Fruit fly (Drosophila melanogaster) whole organism, embryonic: ENCODE data around the gene Dlip1.

Experiments
- Adf1 ChIP-seq: fragments of 200-800 bp; sonication (Bioruptor generic); IDR thresholded peaks from 2 replicates; pipeline ENCODE4 v1.3.6; 2022; ENCODE audit warnings: missing biosample characterization, missing genetic modification characterization
- Antp ChIP-seq: fragments of 200-800 bp; sonication (Bioruptor generic); optimal IDR thresholded peaks from 3 replicates; lab custom pipeline; 2016; ENCODE audit warnings: missing biosample characterization, missing genetic modification characterization
- CG10565 ChIP-seq: fragments of 200-800 bp; sonication (Bioruptor generic); optimal IDR thresholded peaks from 3 replicates; lab custom pipeline; 2016; ENCODE audit warnings: missing biosample characterization, mild to moderate bottlenecking, missing genetic modification characterization
- CG10979 ChIP-seq: fragments of 200-800 bp; sonication (Bioruptor generic); optimal IDR thresholded peaks from 2 replicates; lab custom pipeline; 2018; ENCODE audit warnings: missing biosample characterization, mild to moderate bottlenecking, missing genetic modification characterization, moderate library complexity
- CG11504 ChIP-seq: fragments of 200-800 bp; sonication (Bioruptor generic); optimal IDR thresholded peaks from 3 replicates; lab custom pipeline; 2019; ENCODE audit warnings: missing biosample characterization, mild to moderate bottlenecking, missing genetic modification characterization, moderate library complexity
- CG12219 ChIP-seq: fragments of 200-800 bp; sonication (Bioruptor generic); optimal IDR thresholded peaks from 3 replicates; lab custom pipeline; 2018; ENCODE audit warnings: missing biosample characterization, mild to moderate bottlenecking, missing genetic modification characterization
- CG1233 ChIP-seq: fragments of 200-800 bp; sonication (Bioruptor generic); optimal IDR thresholded peaks from 4 replicates; lab custom pipeline; 2018; ENCODE audit warnings: missing biosample characterization, mild to moderate bottlenecking, missing genetic modification characterization
- CG13123 ChIP-seq: fragments of 200-800 bp; sonication (Bioruptor generic); optimal IDR thresholded peaks from 2 replicates; lab custom pipeline; 2016; ENCODE audit warnings: missing biosample characterization, missing genetic modification characterization
- CG13894 ChIP-seq: fragments of 200-800 bp; sonication (Bioruptor generic); optimal IDR thresholded peaks from 3 replicates; lab custom pipeline; 2018; ENCODE audit warnings: missing biosample characterization, mild to moderate bottlenecking, missing genetic modification characterization, moderate library complexity
- CG2712 ChIP-seq: fragments of 200-800 bp; optimal IDR thresholded peaks from 3 replicates; lab custom pipeline; 2019; ENCODE audit warnings: missing biosample characterization, mild to moderate bottlenecking, missing genetic modification characterization, moderate library complexity
- CG2889 ChIP-seq: fragments of 200-800 bp; sonication (Bioruptor generic); IDR thresholded peaks from 3 replicates; pipeline ENCODE4 v1.3.6; 2022; ENCODE audit warnings: missing biosample characterization, missing genetic modification characterization
- CG31365 ChIP-seq: fragments of 200-800 bp; sonication (Bioruptor generic); optimal IDR thresholded peaks from 2 replicates; lab custom pipeline; 2018; ENCODE audit warnings: missing biosample characterization, mild to moderate bottlenecking, missing genetic modification characterization
- CG3163 ChIP-seq: fragments of 200-800 bp; sonication (Bioruptor generic); optimal IDR thresholded peaks from 3 replicates; lab custom pipeline; 2016; ENCODE audit warnings: missing biosample characterization, missing genetic modification characterization
- CG6254 ChIP-seq: fragments of 200-800 bp; sonication (Bioruptor generic); optimal IDR thresholded peaks from 3 replicates; lab custom pipeline; 2017; ENCODE audit warnings: mild to moderate bottlenecking, missing biosample characterization, missing genetic modification reagents, missing genetic modification characterization
- CG6654 ChIP-seq: fragments of 200-800 bp; sonication (Bioruptor generic); optimal IDR thresholded peaks from 2 replicates; lab custom pipeline; 2017; ENCODE audit warnings: missing biosample characterization, mild to moderate bottlenecking, missing genetic modification characterization
- CG8765 ChIP-seq: fragments of 200-800 bp; sonication (Bioruptor generic); IDR thresholded peaks from 2 replicates; pipeline ENCODE4 v1.3.6; 2022; ENCODE audit warnings: missing biosample characterization, missing genetic modification characterization
- CG9797 ChIP-seq: fragments of 200-800 bp; sonication (Bioruptor generic); optimal IDR thresholded peaks from 3 replicates; lab custom pipeline; 2018; ENCODE audit warnings: missing biosample characterization, mild to moderate bottlenecking, missing genetic modification characterization
- CHES-1-like ChIP-seq: fragments of 200-800 bp; sonication (Bioruptor generic); optimal IDR thresholded peaks from 2 replicates; lab custom pipeline; 2016; ENCODE audit warnings: missing biosample characterization, missing genetic modification characterization
- Dbx ChIP-seq: fragments of 200-800 bp; sonication (Bioruptor generic); IDR thresholded peaks from 3 replicates; pipeline ENCODE4 v1.3.6; 2022; ENCODE audit warnings: missing biosample characterization, missing genetic modification characterization
- Dip2 ChIP-seq: fragments of 200-800 bp; sonication (Bioruptor generic); IDR thresholded peaks from 2 replicates; pipeline ENCODE4 v1.3.6; 2022; ENCODE audit warnings: missing biosample characterization, missing genetic modification characterization
- Hey ChIP-seq: fragments of 200-800 bp; sonication (Bioruptor generic); optimal IDR thresholded peaks from 3 replicates; lab custom pipeline; 2018; ENCODE audit warnings: missing biosample characterization, mild to moderate bottlenecking, missing genetic modification characterization
- Hr78 ChIP-seq, 2 experiments: fragments of 200-800 bp in 1 of 2; fragments of >200 bp in 1 of 2; sonication (Bioruptor generic) in 1 of 2; optimal IDR thresholded peaks; 2 replicates each; lab custom pipeline; 2017 to 2019; ENCODE audit warnings: missing biosample characterization in 2 of 2, missing genetic modification characterization in 2 of 2, mild to moderate bottlenecking in 1 of 2, moderate library complexity in 1 of 2
- Kr ChIP-seq: fragments of 200-800 bp; sonication (Bioruptor generic); optimal IDR thresholded peaks from 2 replicates; lab custom pipeline; 2017; ENCODE audit warnings: missing biosample characterization, mild to moderate bottlenecking, missing genetic modification characterization
- Lpt ChIP-seq: fragments of >200 bp; optimal IDR thresholded peaks from 2 replicates; lab custom pipeline; 2018; ENCODE audit warnings: missing biosample characterization, missing genetic modification characterization
- Med ChIP-seq: fragments of 200-800 bp; sonication (Bioruptor generic); peaks from one replicate; lab custom pipeline; 2016; ENCODE audit warnings: missing biosample characterization, missing genetic modification characterization, mild to moderate bottlenecking, inconsistent platforms, moderate library complexity
- Ravus ChIP-seq: fragments of 200-800 bp; sonication (Bioruptor generic); IDR thresholded peaks from 2 replicates; pipeline ENCODE4 v1.3.6; 2022; ENCODE audit warnings: missing biosample characterization, missing genetic modification characterization
- Rfx ChIP-seq: fragments of 200-800 bp; sonication (Bioruptor generic); IDR thresholded peaks from 2 replicates; pipeline ENCODE4 v1.3.6; 2022; ENCODE audit warnings: missing biosample characterization, missing genetic modification characterization
- cato ChIP-seq: fragments of 200-800 bp; sonication (Bioruptor generic); optimal IDR thresholded peaks from 2 replicates; lab custom pipeline; 2016; ENCODE audit warnings: missing biosample characterization, missing genetic modification characterization, borderline replicate concordance
- cg ChIP-seq: fragments of 200-800 bp; sonication (Bioruptor generic); optimal IDR thresholded peaks from 3 replicates; lab custom pipeline; 2019; ENCODE audit warnings: missing biosample characterization, mild to moderate bottlenecking, missing genetic modification characterization, moderate library complexity
- chm ChIP-seq: fragments of 200-800 bp; sonication (Bioruptor generic); IDR thresholded peaks from 2 replicates; pipeline ENCODE4 v1.3.6; 2022; ENCODE audit warnings: missing biosample characterization, missing genetic modification characterization
- chn ChIP-seq: fragments of 200-800 bp; sonication (Bioruptor generic); optimal IDR thresholded peaks from 2 replicates; lab custom pipeline; 2016; ENCODE audit warnings: missing biosample characterization, missing genetic modification characterization
- ci ChIP-seq: fragments of 200-800 bp; sonication (Bioruptor generic); IDR thresholded peaks from 3 replicates; pipeline ENCODE4 v1.3.6; 2022; ENCODE audit warnings: missing biosample characterization, missing genetic modification characterization
- crol ChIP-seq: fragments of 200-800 bp; sonication (Bioruptor generic); IDR thresholded peaks from 2 replicates; pipeline ENCODE4 v1.3.6; 2022; ENCODE audit warnings: missing biosample characterization, missing genetic modification characterization
- dmrt11E ChIP-seq: fragments of 200-800 bp; sonication (Bioruptor generic); optimal IDR thresholded peaks from 3 replicates; lab custom pipeline; 2018; ENCODE audit warnings: missing biosample characterization, mild to moderate bottlenecking, missing genetic modification characterization, moderate library complexity
- dpn ChIP-seq, 2 experiments: fragments of 200-800 bp; sonication (Bioruptor generic); optimal IDR thresholded peaks; 3 replicates each; lab custom pipeline; 2016; ENCODE audit warnings: missing biosample characterization in 2 of 2, missing genetic modification characterization in 2 of 2
- gce ChIP-seq: fragments of 200-800 bp; sonication (Bioruptor generic); IDR thresholded peaks from 3 replicates; pipeline ENCODE4 v1.3.6; 2022; ENCODE audit warnings: missing biosample characterization, missing genetic modification characterization
- gcm ChIP-seq: fragments of 200-800 bp; sonication (Bioruptor generic); optimal IDR thresholded peaks from 2 replicates; lab custom pipeline; 2019; ENCODE audit warnings: missing biosample characterization, mild to moderate bottlenecking, missing genetic modification characterization, moderate library complexity
- h ChIP-seq: fragments of >200 bp; optimal IDR thresholded peaks from 2 replicates; lab custom pipeline; 2017
- jigr1 ChIP-seq: fragments of 200-800 bp; sonication (Bioruptor generic); IDR thresholded peaks from 3 replicates; pipeline ENCODE4 v1.3.6; 2022; ENCODE audit warnings: missing biosample characterization, missing genetic modification characterization
- jing ChIP-seq: fragments of 200-800 bp; sonication (Bioruptor generic); optimal IDR thresholded peaks from 2 replicates; lab custom pipeline; 2018; ENCODE audit warnings: missing biosample characterization, mild to moderate bottlenecking, missing genetic modification characterization
- mam ChIP-seq: fragments of 200-800 bp; sonication (Bioruptor generic); optimal IDR thresholded peaks from 3 replicates; lab custom pipeline; 2016; ENCODE audit warnings: missing biosample characterization, missing genetic modification characterization
- pan ChIP-seq, 4 experiments: fragments of >200 bp in 3 of 4; fragments of 200-800 bp in 1 of 4; sonication (Bioruptor generic) in 1 of 4; optimal IDR thresholded peaks in 3 of 4; IDR thresholded peaks in 1 of 4; 2 replicates each; pipeline versions ENCODE4 v1.3.6 to Lab custom; 2017 to 2022; ENCODE audit warnings: missing biosample characterization in 2 of 4, missing genetic modification characterization in 2 of 4, mixed read lengths in 1 of 4
- prd ChIP-seq, 3 experiments: fragments of >200 bp in 2 of 3; fragments of 200-800 bp in 1 of 3; sonication (Bioruptor generic) in 1 of 3; optimal IDR thresholded peaks in 2 of 3; IDR thresholded peaks in 1 of 3; 2 replicates in 2 of 3; 3 replicates in 1 of 3; pipeline versions ENCODE4 v1.3.6 to Lab custom; 2017 to 2022; ENCODE audit warnings: missing biosample characterization in 1 of 3, missing genetic modification characterization in 1 of 3
- psq ChIP-seq: fragments of 200-800 bp; sonication (Bioruptor generic); optimal IDR thresholded peaks from 2 replicates; lab custom pipeline; 2017; ENCODE audit warnings: missing biosample characterization, missing genetic modification characterization
- slbo ChIP-seq: fragments of 200-800 bp; sonication (Bioruptor generic); IDR thresholded peaks from 2 replicates; pipeline ENCODE4 v1.3.6; 2022; ENCODE audit warnings: missing biosample characterization, missing genetic modification characterization
- wor ChIP-seq: fragments of 200-800 bp; sonication (Bioruptor generic); IDR thresholded peaks from 2 replicates; pipeline ENCODE4 v1.3.6; 2022; ENCODE audit warnings: missing biosample characterization, missing genetic modification characterization
- yki ChIP-seq: fragments of >200 bp; optimal IDR thresholded peaks from 3 replicates; lab custom pipeline; 2018
- zen2 ChIP-seq: fragments of 200-800 bp; sonication (Bioruptor generic); IDR thresholded peaks from 3 replicates; pipeline ENCODE4 v1.3.6; 2022; ENCODE audit warnings: missing biosample characterization, missing genetic modification characterization; ENCODE audit not compliant: partially characterized antibody
- zf30C ChIP-seq: fragments of 200-800 bp; sonication (Bioruptor generic); optimal IDR thresholded peaks from 3 replicates; lab custom pipeline; 2018; ENCODE audit warnings: missing biosample characterization, mild to moderate bottlenecking, missing genetic modification characterization
- zfh1 ChIP-seq: fragments of 200-800 bp; sonication (Bioruptor generic); IDR thresholded peaks from 3 replicates; pipeline ENCODE4 v1.3.6; 2022; ENCODE audit warnings: missing biosample characterization, missing genetic modification characterization

Dlip1 gene

dm6 chrX:9119671-9120364, 38.6 kb upstream of the Dlip1 start (continued):
- TF ChIP-seq cato = no peak
- peak; percentile 63 for TF ChIP-seq Med
- TF ChIP-seq Hr78 (GFP tag; optimal IDR thresholded peaks at IDR 0.05; lab: Kevin White, UChicago) = no peak
- no peak for TF ChIP-seq jigr1 (GFP tag; lab: Robert Waterston, UW)
- TF ChIP-seq Dip2 = no peak
- TF ChIP-seq CG12219 = peak; percentile 16
- no peak for TF ChIP-seq CG6254 (GFP tag; lab: Kevin White, UChicago)
- no peak for TF ChIP-seq ci (GFP tag; lab: Robert Waterston, UW)
- TF ChIP-seq Hey = no peak
- TF ChIP-seq pan (optimal IDR thresholded peaks at IDR 0.05; lab: Kevin White, UChicago) = no peak
- no peak for TF ChIP-seq pan (GFP tag; optimal IDR thresholded peaks at IDR 0.05 in 1 of 2, IDR thresholded peaks at IDR 0.05 in 1 of 2)
- peak; percentile 44 for TF ChIP-seq CG10979 (tag; lab: Kevin White, UChicago)
- TF ChIP-seq Lpt = no peak
- no peak for TF ChIP-seq dpn (GFP tag; optimal IDR thresholded peaks at IDR 0.05; lab: Kevin White, UChicago)
- no peak for TF ChIP-seq CHES-1-like (GFP tag; lab: Kevin White, UChicago)
- TF ChIP-seq CG13123 (GFP tag; lab: Kevin White, UChicago) = no peak
- no peak for TF ChIP-seq prd (optimal IDR thresholded peaks at IDR 0.05; lab: Kevin White, UChicago)
- TF ChIP-seq prd (GFP tag; IDR thresholded peaks at IDR 0.05; lab: Robert Waterston, UW) = peak; percentile 41; the same call in 1 of the 3 replicates
- no peak for TF ChIP-seq CG9797
- no peak for TF ChIP-seq slbo (GFP tag; lab: Robert Waterston, UW)
- TF ChIP-seq Adf1 = no peak
- TF ChIP-seq psq = no peak
- TF ChIP-seq jing (GFP tag; lab: Kevin White, UChicago) = no peak
- TF ChIP-seq zen2 (GFP tag; lab: Robert Waterston, UW) = no peak
- TF ChIP-seq yki = no peak
- no peak for TF ChIP-seq CG31365 (tag; lab: Kevin White, UChicago)
- no peak for TF ChIP-seq Ravus (GFP tag; lab: Robert Waterston, UW)
- peak; percentile 11 for TF ChIP-seq zf30C (GFP tag; lab: Kevin White, UChicago)
- no peak for TF ChIP-seq Dbx
- no peak for TF ChIP-seq Kr
- TF ChIP-seq gce (GFP tag; lab: Robert Waterston, UW) = no peak
- TF ChIP-seq h (lab: Kevin White, UChicago) = no peak
- TF ChIP-seq gcm (GFP tag; lab: Kevin White, UChicago) = no peak
- TF ChIP-seq CG10565 (GFP tag; lab: Kevin White, UChicago) = no peak
- no peak for TF ChIP-seq chn
- peak; percentile 12 for TF ChIP-seq CG1233 (GFP tag; lab: Kevin White, UChicago)
- TF ChIP-seq wor (GFP tag; lab: Robert Waterston, UW) = no peak
- no peak for TF ChIP-seq cg (GFP tag; lab: Kevin White, UChicago)
- TF ChIP-seq Rfx (GFP tag; lab: Robert Waterston, UW) = no peak
- no peak for TF ChIP-seq CG6654
- TF ChIP-seq CG2712 (tag; lab: Kevin White, UChicago) = peak; percentile 24
- TF ChIP-seq Antp (GFP tag; lab: Kevin White, UChicago) = no peak
- no peak for TF ChIP-seq CG2889 (GFP tag; lab: Robert Waterston, UW)
- no peak for TF ChIP-seq CG13894 (tag; lab: Kevin White, UChicago)
- TF ChIP-seq dmrt11E (tag; lab: Kevin White, UChicago) = no peak
- no peak for TF ChIP-seq chm
- TF ChIP-seq zfh1 (GFP tag; lab: Robert Waterston, UW) = no peak
- no peak for TF ChIP-seq CG8765 (GFP tag; lab: Robert Waterston, UW)
- TF ChIP-seq crol (GFP tag; lab: Robert Waterston, UW) = peak; percentile 73
- no peak for TF ChIP-seq CG3163
- TF ChIP-seq CG11504 = peak; percentile 67
- no peak for TF ChIP-seq mam (GFP tag; lab: Kevin White, UChicago)
